Worm (Caenorhabditis elegans) whole organism, L2 larva: Measurements from ENCODE around the gene gar-1.

ENCODE experiments used
- ceh-16 ChIP-seq: fragments of 150-350 bp; optimal IDR thresholded peaks from 2 replicates; lab custom pipeline; 2014; ENCODE audit warnings: missing biosample characterization, missing genetic modification characterization
- nhr-25 ChIP-seq: fragments of 150-350 bp; sonication (generic microtip); optimal IDR thresholded peaks from 3 replicates; lab custom pipeline; 2014; ENCODE audit warnings: missing biosample characterization, missing genetic modification characterization
- unc-62 ChIP-seq: fragments of 150-350 bp; optimal IDR thresholded peaks from 2 replicates; lab custom pipeline; 2014; ENCODE audit warnings: missing biosample characterization, missing genetic modification reagents, missing genetic modification characterization

DNA sequence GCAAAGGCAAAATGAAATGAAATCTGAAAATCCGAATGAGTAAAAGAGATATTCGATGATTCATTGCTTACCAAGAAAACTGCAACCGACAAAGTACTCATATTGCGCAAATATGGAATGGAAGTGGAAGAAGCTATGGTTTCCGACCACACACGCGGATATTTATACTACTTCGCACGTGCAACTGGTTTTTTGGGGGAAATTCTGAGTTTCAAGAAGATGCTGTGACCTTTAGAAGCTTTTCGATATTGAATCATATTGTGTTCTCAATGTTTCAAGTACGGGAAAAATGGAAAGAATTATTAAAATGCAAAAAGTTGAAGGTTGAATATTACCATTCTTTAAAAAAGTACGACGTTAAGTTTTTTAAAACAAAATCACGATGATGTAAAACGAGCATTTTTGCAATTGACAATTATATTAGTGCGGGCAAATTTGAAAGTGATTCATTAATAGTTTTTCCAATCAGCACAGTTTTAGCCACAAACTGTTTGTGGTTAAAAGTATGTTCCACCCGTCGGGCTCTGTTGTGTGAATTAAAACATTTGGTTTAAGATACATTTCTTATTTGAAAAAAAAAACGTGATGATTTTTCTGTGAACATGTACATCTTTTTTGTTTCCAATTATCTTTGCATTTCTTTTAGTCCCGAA, 33.7 kb downstream of the gar-1 start, which contains the start of the genes grl-6 and K10C2.6:
- TF ChIP-seq ceh-16 (tag; lab: Kevin White, UChicago) (no peak), unc-62 (GFP tag; lab: Kevin White, UChicago) (no peak), nhr-25 (tag; lab: Kevin White, UChicago) (no peak)
